Worm (Caenorhabditis elegans) whole organism, mixed stage, embryonic: ENCODE measurements around the gene tbx-43.

Experiments
- bed-3 ChIP-seq: fragments of 200-800 bp; sonication (Bioruptor generic); optimal IDR thresholded peaks from 3 replicates; lab custom pipeline; 2018; ENCODE audit warnings: mild to moderate bottlenecking, missing genetic modification characterization, moderate library complexity, missing compliant biosample characterization
- ces-1 ChIP-seq: fragments of 150-350 bp; optimal IDR thresholded peaks from 2 replicates; lab custom pipeline; 2014; ENCODE audit warnings: missing biosample characterization, missing genetic modification reagents, missing genetic modification characterization
- elt-1 ChIP-seq: sonication (generic microtip); optimal IDR thresholded peaks from 2 replicates; lab custom pipeline; 2017; ENCODE audit warnings: missing genetic modification characterization, mild to moderate bottlenecking, missing compliant biosample characterization, antibody characterized with exemption, moderate library complexity, borderline replicate concordance; ENCODE audit not compliant: insufficient read depth
- lin-32 ChIP-seq: fragments of 200-800 bp; sonication (Bioruptor generic); optimal IDR thresholded peaks from 2 replicates; lab custom pipeline; 2018; ENCODE audit warnings: mild to moderate bottlenecking, missing genetic modification characterization, missing compliant biosample characterization
- mep-1 ChIP-seq: fragments of 150-350 bp; optimal IDR thresholded peaks from 2 replicates; lab custom pipeline; 2017; ENCODE audit warnings: missing biosample characterization, missing genetic modification reagents, missing genetic modification characterization, inconsistent platforms
- nhr-12 ChIP-seq: fragments of 150-350 bp; optimal IDR thresholded peaks from 2 replicates; lab custom pipeline; 2014; ENCODE audit warnings: missing biosample characterization, missing genetic modification characterization
- pha-4 ChIP-seq: fragments of 150-350 bp; optimal IDR thresholded peaks from 2 replicates; lab custom pipeline; 2018; ENCODE audit warnings: missing biosample characterization, missing genetic modification reagents, missing genetic modification characterization
- snpc-4 ChIP-seq: fragments of 150-350 bp; optimal IDR thresholded peaks from 2 replicates; lab custom pipeline; 2014; ENCODE audit warnings: missing biosample characterization, missing genetic modification characterization

- TF ChIP-seq snpc-4 = no peak
- no peak for TF ChIP-seq elt-1
- TF ChIP-seq lin-32 = no peak
- no peak for TF ChIP-seq bed-3 (GFP tag; lab: Kevin White, UChicago)
- TF ChIP-seq nhr-12 (tag; lab: Kevin White, UChicago) = no peak
- TF ChIP-seq mep-1 (tag; lab: Kevin White, UChicago) = no peak
- TF ChIP-seq pha-4 (tag; lab: Kevin White, UChicago) = no peak
- no peak for TF ChIP-seq ces-1 (GFP tag; lab: Kevin White, UChicago)
These were observed 34.6 kb upstream of the tbx-43 start for ce11 chrIII:1804477-1804876.
